Fruit fly (Drosophila melanogaster): ENCODE data around the gene CG6508.

Gene CG6508

dm6 chr2L:10774041-10774440, 44.9 kb upstream of the CG6508 start (continued):
- no peak for TF ChIP-seq fru (optimal IDR thresholded peaks at IDR 0.05)
- no peak for TF ChIP-seq row (GFP tag; IDR thresholded peaks at IDR 0.05)
- TF ChIP-seq Spps (tag; optimal IDR thresholded peaks at IDR 0.05) = no peak
- peak; percentile 66 for TF ChIP-seq crol (GFP tag; IDR thresholded peaks at IDR 0.05)
- no peak for TF ChIP-seq knrl (GFP tag; IDR thresholded peaks at IDR 0.05; ENCODE audit: partially characterized antibody)
- TF ChIP-seq Rfx (GFP tag; IDR thresholded peaks at IDR 0.05) = peak; percentile 44; the same call in 1 of the 2 replicates
- no peak for TF ChIP-seq Poxn (GFP tag; IDR thresholded peaks at IDR 0.05)

DNA sequence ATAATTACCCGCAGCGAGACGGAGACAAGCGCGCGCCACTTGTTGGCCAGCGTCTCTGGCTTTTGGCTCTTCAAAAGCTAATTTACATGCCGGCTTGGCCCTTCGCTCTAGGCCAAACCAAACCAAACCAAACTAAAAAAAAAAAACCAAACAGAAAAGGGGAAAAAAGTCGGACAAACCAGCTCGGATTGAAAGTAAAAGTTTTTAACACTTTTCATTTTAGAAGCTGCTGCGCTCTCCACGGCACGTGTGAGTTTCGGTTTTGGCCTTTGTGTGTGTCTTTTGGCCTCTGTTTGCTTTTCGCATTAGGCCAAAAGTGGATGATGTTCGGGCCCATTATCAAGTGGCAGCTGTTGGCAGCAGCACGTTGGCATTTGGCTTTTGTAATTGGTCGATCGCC, 37.7 kb upstream of the CG6508 start:
- TF ChIP-seq sqz (GFP tag; optimal IDR thresholded peaks at IDR 0.05) (peak; percentile 20), sens (GFP tag) (peak; percentile 27), oc (tag; optimal IDR thresholded peaks at IDR 0.05) (peak; percentile 5), HLHmδ (GFP tag; optimal IDR thresholded peaks at IDR 0.05) (no peak), Nf-YB (GFP tag; optimal IDR thresholded peaks at IDR 0.05) (peak; percentile 34), Blimp-1 (GFP tag; optimal IDR thresholded peaks at IDR 0.05) (peak; percentile 99), CG1529 (GFP tag; optimal IDR thresholded peaks at IDR 0.05) (no peak), Optix (GFP tag; IDR thresholded peaks at IDR 0.05) (no peak), CG8388 (GFP tag; optimal IDR thresholded peaks at IDR 0.05) (no peak), CG15514 (GFP tag; optimal IDR thresholded peaks at IDR 0.05) (no peak), CG18599 (GFP tag; optimal IDR thresholded peaks at IDR 0.05) (no peak), CG1647 (GFP tag; optimal IDR thresholded peaks at IDR 0.05) (no peak), cwo (GFP tag; optimal IDR thresholded peaks at IDR 0.05) (peak; percentile 46), CG4424 (GFP tag; optimal IDR thresholded peaks at IDR 0.05) (no peak), lbe (GFP tag; optimal IDR thresholded peaks at IDR 0.05) (no peak), sob (GFP tag; IDR thresholded peaks at IDR 0.05) (0 out of 2 replicates have a peak, but pooled peaks have one; percentile 13), HmgZ (tag; optimal IDR thresholded peaks at IDR 0.05) (no peak), dati (GFP tag; IDR thresholded peaks at IDR 0.05) (no peak), sd (tag; optimal IDR thresholded peaks at IDR 0.05) (peak; percentile 28), ase (GFP tag; IDR thresholded peaks at IDR 0.05) (no peak), Hr78 (GFP tag; optimal IDR thresholded peaks at IDR 0.05) (peak in 1 of 2 experiments; percentile 14), Gsc (GFP tag; IDR thresholded peaks at IDR 0.05) (no peak), bsh (GFP tag; optimal IDR thresholded peaks at IDR 0.05) (no peak), vvl (GFP tag; IDR thresholded peaks at IDR 0.05) (peak; percentile 29; the same call in 1 of the 2 replicates)

DNA sequence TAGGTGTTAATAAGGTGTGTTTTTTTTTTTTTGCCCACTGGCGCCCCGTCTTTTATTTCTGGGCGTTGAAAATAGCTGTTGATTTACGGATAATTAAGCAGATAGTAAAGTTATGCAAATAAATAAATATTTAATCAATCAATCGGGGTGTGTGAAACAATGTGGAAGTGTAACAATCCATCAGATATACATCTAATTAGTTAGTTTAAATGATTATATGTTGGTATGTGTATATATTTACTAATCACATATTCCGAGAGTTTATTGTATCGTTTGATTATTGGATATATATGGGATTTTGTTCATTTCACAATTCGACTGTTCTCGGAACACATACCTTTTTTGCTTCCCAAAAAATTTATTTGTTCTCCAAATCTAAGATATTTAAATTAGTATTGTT, 29.0 kb upstream of the CG6508 start, which contains the start of gene CG31870:
Gene CG31870 (plus strand): TSS at position 301 of the 400 bp plus-strand sequence.
- no peak for TF ChIP-seq Dref (GFP tag; IDR thresholded peaks at IDR 0.05)
- TF ChIP-seq ERR (GFP tag; optimal IDR thresholded peaks at IDR 0.05) = no peak
- TF ChIP-seq CG10979 (tag; optimal IDR thresholded peaks at IDR 0.05) = no peak
- no peak for TF ChIP-seq Oaz (GFP tag; IDR thresholded peaks at IDR 0.05)
- no peak for TF ChIP-seq CG1792 (GFP tag; optimal IDR thresholded peaks at IDR 0.05)
- TF ChIP-seq bigmax (GFP tag; optimal IDR thresholded peaks at IDR 0.05) = no peak
- TF ChIP-seq Antp (GFP tag; optimal IDR thresholded peaks at IDR 0.05) = no peak
- no peak for TF ChIP-seq p53 (GFP tag; optimal IDR thresholded peaks at IDR 0.05)
- TF ChIP-seq CG11723 (GFP tag; optimal IDR thresholded peaks at IDR 0.05) = no peak
- no peak for TF ChIP-seq sc (optimal IDR thresholded peaks at IDR 0.05)
- TF ChIP-seq sc (GFP tag; optimal IDR thresholded peaks at IDR 0.05) = no peak
- TF ChIP-seq vvl (GFP tag; IDR thresholded peaks at IDR 0.05) = no peak
- TF ChIP-seq CG3163 (GFP tag; optimal IDR thresholded peaks at IDR 0.05) = no peak
- TF ChIP-seq BtbVII (GFP tag; optimal IDR thresholded peaks at IDR 0.05) = no peak
- no peak for TF ChIP-seq stwl (tag; optimal IDR thresholded peaks at IDR 0.05)
- TF ChIP-seq CG7987 (GFP tag; optimal IDR thresholded peaks at IDR 0.05) = no peak
- no peak for TF ChIP-seq mam (GFP tag; optimal IDR thresholded peaks at IDR 0.05)
- no peak for TF ChIP-seq Dbx (GFP tag; IDR thresholded peaks at IDR 0.05)
